Fruit fly (Drosophila melanogaster) whole organism, prepupa: ENCODE data around the gene CNMaR.

Experiments used
- Blimp-1 ChIP-seq: fragments of 200-800 bp; sonication (Bioruptor generic); optimal IDR thresholded peaks from 3 replicates; lab custom pipeline; 2017; ENCODE audit warnings: missing biosample characterization, missing genetic modification characterization, mild to moderate bottlenecking, moderate library complexity, missing genetic modification reagents
- CG10631 ChIP-seq: fragments of 200-800 bp; sonication (Bioruptor generic); optimal IDR thresholded peaks from 2 replicates; lab custom pipeline; 2016; ENCODE audit warnings: missing biosample characterization, missing genetic modification characterization
- CG11294 ChIP-seq: fragments of 200-800 bp; sonication (Bioruptor generic); IDR thresholded peaks from 2 replicates; pipeline ENCODE4 v1.3.6; 2022; ENCODE audit warnings: missing biosample characterization, missing genetic modification characterization
- CG11762 ChIP-seq: fragments of 200-800 bp; sonication (Bioruptor generic); optimal IDR thresholded peaks from 3 replicates; lab custom pipeline; 2016; ENCODE audit warnings: missing biosample characterization, missing genetic modification characterization; ENCODE audit not compliant: insufficient read depth
- CG11902 ChIP-seq: fragments of 200-800 bp; sonication (Bioruptor generic); optimal IDR thresholded peaks from 3 replicates; lab custom pipeline; 2016; ENCODE audit warnings: missing biosample characterization, missing genetic modification characterization
- CG31627 ChIP-seq: fragments of 200-800 bp; sonication (Bioruptor generic); optimal IDR thresholded peaks from 3 replicates; lab custom pipeline; 2016; ENCODE audit warnings: missing biosample characterization, missing genetic modification characterization
- CG32006 ChIP-seq: fragments of 200-800 bp; sonication (Bioruptor generic); optimal IDR thresholded peaks from 3 replicates; lab custom pipeline; 2017; ENCODE audit warnings: missing biosample characterization, mild to moderate bottlenecking, missing genetic modification characterization
- CG34406 ChIP-seq: fragments of 200-800 bp; sonication (Bioruptor generic); optimal IDR thresholded peaks from 3 replicates; lab custom pipeline; 2016; ENCODE audit warnings: missing biosample characterization, missing genetic modification characterization
- CG3919 ChIP-seq: fragments of 200-800 bp; sonication (Bioruptor generic); optimal IDR thresholded peaks from 3 replicates; lab custom pipeline; 2016; ENCODE audit warnings: missing biosample characterization, missing genetic modification characterization
- CG4318 ChIP-seq: fragments of 200-800 bp; sonication (Bioruptor generic); optimal IDR thresholded peaks from 3 replicates; lab custom pipeline; 2017; ENCODE audit warnings: missing biosample characterization, mild to moderate bottlenecking, missing genetic modification characterization
- CG6276 ChIP-seq: fragments of 200-800 bp; sonication (Bioruptor generic); optimal IDR thresholded peaks from 2 replicates; lab custom pipeline; 2017; ENCODE audit warnings: missing biosample characterization, mild to moderate bottlenecking, missing genetic modification characterization
- CG6792 ChIP-seq: fragments of 200-800 bp; sonication (Bioruptor generic); optimal IDR thresholded peaks from 3 replicates; lab custom pipeline; 2016; ENCODE audit warnings: missing biosample characterization, missing genetic modification characterization
- CG6808 ChIP-seq: fragments of 200-800 bp; sonication (Bioruptor generic); optimal IDR thresholded peaks from 3 replicates; lab custom pipeline; 2017; ENCODE audit warnings: missing biosample characterization, missing genetic modification characterization, mild to moderate bottlenecking, moderate library complexity, missing genetic modification reagents
- CG6854 ChIP-seq: fragments of 200-800 bp; sonication (Bioruptor generic); optimal IDR thresholded peaks from 2 replicates; lab custom pipeline; 2017; ENCODE audit warnings: missing biosample characterization, mild to moderate bottlenecking, missing genetic modification characterization
- CG7368 ChIP-seq: fragments of 200-800 bp; sonication (Bioruptor generic); optimal IDR thresholded peaks from 3 replicates; lab custom pipeline; 2016; ENCODE audit warnings: missing biosample characterization, missing genetic modification characterization
- CG8119 ChIP-seq: fragments of 200-800 bp; sonication (Bioruptor generic); IDR thresholded peaks from 3 replicates; pipeline ENCODE4 v1.3.6; 2022; ENCODE audit warnings: missing biosample characterization, missing genetic modification characterization
- CG9139 ChIP-seq: fragments of 200-800 bp; sonication (Bioruptor generic); optimal IDR thresholded peaks from 3 replicates; lab custom pipeline; 2017; ENCODE audit warnings: missing biosample characterization, mild to moderate bottlenecking, missing genetic modification characterization
- Eip78C ChIP-seq: fragments of 200-800 bp; sonication (Bioruptor generic); peaks from one replicate; lab custom pipeline; 2016; ENCODE audit warnings: missing biosample characterization, missing genetic modification characterization
- Eip93F ChIP-seq: fragments of 200-800 bp; sonication (Bioruptor generic); optimal IDR thresholded peaks from 2 replicates; lab custom pipeline; 2016; ENCODE audit warnings: missing biosample characterization, mild to moderate bottlenecking, missing genetic modification characterization
- Ets96B ChIP-seq: fragments of 200-800 bp; optimal IDR thresholded peaks from 2 replicates; lab custom pipeline; 2019; ENCODE audit warnings: missing biosample characterization, mild to moderate bottlenecking, missing genetic modification characterization, moderate library complexity
- Gug ChIP-seq: fragments of 200-800 bp; sonication (Bioruptor generic); IDR thresholded peaks from 2 replicates; pipeline ENCODE4 v1.3.6; 2022; ENCODE audit warnings: missing biosample characterization, missing genetic modification characterization
- Hr39 ChIP-seq: fragments of 200-800 bp; sonication (Bioruptor generic); optimal IDR thresholded peaks from 2 replicates; lab custom pipeline; 2016; ENCODE audit warnings: missing biosample characterization, missing genetic modification characterization
- Hr4 ChIP-seq: fragments of 200-800 bp; sonication (Bioruptor generic); optimal IDR thresholded peaks from 3 replicates; lab custom pipeline; 2016; ENCODE audit warnings: missing biosample characterization, missing genetic modification characterization
- Met ChIP-seq: fragments of 200-800 bp; sonication (Bioruptor generic); optimal IDR thresholded peaks from 3 replicates; lab custom pipeline; 2016; ENCODE audit warnings: missing biosample characterization, missing genetic modification characterization
- Smox ChIP-seq: fragments of 200-800 bp; sonication (Bioruptor generic); optimal IDR thresholded peaks from 3 replicates; lab custom pipeline; 2016; ENCODE audit warnings: missing biosample characterization, missing genetic modification characterization
- Sox14 ChIP-seq: fragments of 200-800 bp; sonication (Bioruptor generic); optimal IDR thresholded peaks from 3 replicates; lab custom pipeline; 2016; ENCODE audit warnings: missing biosample characterization, missing genetic modification characterization
- achi ChIP-seq: fragments of 200-800 bp; sonication (Bioruptor generic); optimal IDR thresholded peaks from 3 replicates; lab custom pipeline; 2016; ENCODE audit warnings: missing biosample characterization, missing genetic modification characterization
- acj6 ChIP-seq: fragments of 200-800 bp; sonication (Bioruptor generic); optimal IDR thresholded peaks from 3 replicates; lab custom pipeline; 2016; ENCODE audit warnings: missing biosample characterization, missing genetic modification characterization
- cyc ChIP-seq: fragments of 200-800 bp; sonication (Bioruptor generic); optimal IDR thresholded peaks from 3 replicates; lab custom pipeline; 2016; ENCODE audit warnings: missing biosample characterization, missing genetic modification characterization
- dsx ChIP-seq: fragments of 200-800 bp; optimal IDR thresholded peaks from 3 replicates; lab custom pipeline; 2019; ENCODE audit warnings: missing biosample characterization, mild to moderate bottlenecking, missing genetic modification characterization, moderate library complexity; ENCODE audit not compliant: poor library complexity, severe bottlenecking
- eg ChIP-seq: fragments of 200-800 bp; sonication (Bioruptor generic); IDR thresholded peaks from 3 replicates; pipeline ENCODE4 v1.3.6; 2022; ENCODE audit warnings: missing biosample characterization, missing genetic modification characterization
- esn ChIP-seq: fragments of 200-800 bp; sonication (Bioruptor generic); optimal IDR thresholded peaks from 2 replicates; lab custom pipeline; 2016; ENCODE audit warnings: missing biosample characterization, mild to moderate bottlenecking, missing genetic modification characterization, moderate library complexity
- fd85E ChIP-seq: fragments of 200-800 bp; sonication (Bioruptor generic); optimal IDR thresholded peaks from 3 replicates; lab custom pipeline; 2016; ENCODE audit warnings: missing biosample characterization, missing genetic modification characterization
- fkh ChIP-seq: fragments of 200-800 bp; sonication (Bioruptor generic); optimal IDR thresholded peaks from 3 replicates; lab custom pipeline; 2017; ENCODE audit warnings: missing biosample characterization, mild to moderate bottlenecking, missing genetic modification characterization, moderate library complexity
- spab ChIP-seq: fragments of 200-800 bp; sonication (Bioruptor generic); optimal IDR thresholded peaks from 2 replicates; lab custom pipeline; 2017; ENCODE audit warnings: missing biosample characterization, mild to moderate bottlenecking, missing genetic modification characterization, missing genetic modification reagents
- svp ChIP-seq: fragments of 200-800 bp; sonication (Bioruptor generic); peaks from one replicate; lab custom pipeline; 2016; ENCODE audit warnings: missing biosample characterization, missing genetic modification characterization
- topi ChIP-seq: fragments of 200-800 bp; sonication (Bioruptor generic); optimal IDR thresholded peaks from 3 replicates; lab custom pipeline; 2016; ENCODE audit warnings: missing biosample characterization, missing genetic modification characterization
- vri ChIP-seq: fragments of 200-800 bp; sonication (Bioruptor generic); optimal IDR thresholded peaks from 3 replicates; lab custom pipeline; 2016; ENCODE audit warnings: missing biosample characterization, mild to moderate bottlenecking, missing genetic modification characterization

CNMaR gene

dm6 chr3L:9614589-9615442 is 29.1 kb upstream of the CNMaR start, which contains the start of gene LanB2 (continued):
- TF ChIP-seq Blimp-1 (GFP tag; lab: Kevin White, UChicago) (peak; percentile 52), dsx (GFP tag; lab: Kevin White, UChicago) (peak; percentile 97), eg (GFP tag; lab: Robert Waterston, UW) (peak; percentile 51; the same call in 1 of the 3 replicates), CG8119 (GFP tag; lab: Robert Waterston, UW) (peak; percentile 59; the same call in 2 of the 3 replicates), acj6 (no peak), CG11294 (GFP tag; lab: Robert Waterston, UW) (no peak), CG9139 (peak; percentile 27), CG6792 (GFP tag; lab: Kevin White, UChicago) (peak; percentile 12), CG4318 (GFP tag; lab: Kevin White, UChicago) (no peak)

- TF ChIP-seq fkh (GFP tag; lab: Kevin White, UChicago) (peak; percentile 22), svp (GFP tag; lab: Kevin White, UChicago) (peak; percentile 64), CG7368 (GFP tag; lab: Kevin White, UChicago) (no peak), Sox14 (GFP tag; lab: Kevin White, UChicago) (no peak), Gug (GFP tag; lab: Robert Waterston, UW) (no peak), CG8119 (GFP tag; lab: Robert Waterston, UW) (no peak), achi (GFP tag; lab: Kevin White, UChicago) (no peak), CG34406 (GFP tag; lab: Kevin White, UChicago) (no peak), CG4318 (GFP tag; lab: Kevin White, UChicago) (no peak), CG11294 (GFP tag; lab: Robert Waterston, UW) (no peak), esn (GFP tag; lab: Kevin White, UChicago) (no peak), CG3919 (GFP tag; lab: Kevin White, UChicago) (no peak), Hr39 (GFP tag; lab: Kevin White, UChicago) (no peak), CG6854 (no peak), CG6792 (GFP tag; lab: Kevin White, UChicago) (no peak), Ets96B (tag; lab: Kevin White, UChicago) (no peak), CG31627 (no peak), vri (GFP tag; lab: Kevin White, UChicago) (peak; percentile 73), Met (GFP tag; lab: Kevin White, UChicago) (no peak), CG11902 (GFP tag; lab: Kevin White, UChicago) (no peak), fd85E (no peak), Eip78C (GFP tag; lab: Kevin White, UChicago) (no peak)
Measured at dm6 chr3L:9615443-9616141, 28.3 kb upstream of the CNMaR start.

DNA sequence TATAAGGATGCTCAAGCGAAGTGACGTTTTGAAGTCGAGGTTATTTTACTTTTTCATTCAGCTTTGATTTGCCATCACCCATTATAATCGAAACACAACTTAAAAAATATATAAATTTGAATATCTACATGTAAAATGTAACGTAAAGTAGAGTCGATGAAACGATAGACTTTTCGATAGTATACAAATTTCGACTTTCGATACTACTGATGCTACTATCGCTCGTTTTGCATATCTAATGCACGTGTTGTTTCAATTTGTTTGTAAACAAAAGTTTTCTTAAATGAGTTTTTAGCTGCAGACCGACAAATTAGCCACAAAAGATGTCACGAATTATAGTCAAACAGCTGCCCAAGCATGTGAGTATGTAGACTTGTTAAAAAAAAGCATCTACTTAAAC is 19.9 kb upstream of the CNMaR start, which contains the start of gene CG3335:
Gene CG3335, plus strand, starts transcription at position 224 of the 400 bp plus-strand sequence.
- TF ChIP-seq CG11294 (GFP tag; lab: Robert Waterston, UW) (no peak), Hr39 (GFP tag; lab: Kevin White, UChicago) (no peak), CG32006 (no peak)
- TF ChIP-seq, all 60 proteins: peak for 0

dm6 chr3L:9628376-9628775 is 15.5 kb upstream of the CNMaR start, which contains the start of gene Cyp40:
Gene Cyp40, plus strand, starts transcription at chr3L:9628676.
- TF ChIP-seq Hr4 (GFP tag; lab: Kevin White, UChicago) (no peak), svp (GFP tag; lab: Kevin White, UChicago) (no peak), Gug (GFP tag; lab: Robert Waterston, UW) (no peak), Sox14 (GFP tag; lab: Kevin White, UChicago) (no peak), CG6854 (no peak), CG11762 (GFP tag; lab: Kevin White, UChicago) (no peak), cyc (no peak), CG6276 (GFP tag; lab: Kevin White, UChicago) (no peak), CG7368 (GFP tag; lab: Kevin White, UChicago) (no peak), CG9139 (no peak), Eip93F (no peak), topi (GFP tag; lab: Kevin White, UChicago) (no peak), spab (GFP tag; lab: Kevin White, UChicago) (no peak), Smox (no peak), Hr39 (GFP tag; lab: Kevin White, UChicago) (no peak), eg (GFP tag; lab: Robert Waterston, UW) (no peak), CG10631 (GFP tag; lab: Kevin White, UChicago) (no peak), Blimp-1 (GFP tag; lab: Kevin White, UChicago) (no peak), CG6808 (GFP tag; lab: Kevin White, UChicago) (no peak), fd85E (no peak)
